Worm (Caenorhabditis elegans): ENCODE results near the gene srh-244.

srh-244 gene

DNA sequence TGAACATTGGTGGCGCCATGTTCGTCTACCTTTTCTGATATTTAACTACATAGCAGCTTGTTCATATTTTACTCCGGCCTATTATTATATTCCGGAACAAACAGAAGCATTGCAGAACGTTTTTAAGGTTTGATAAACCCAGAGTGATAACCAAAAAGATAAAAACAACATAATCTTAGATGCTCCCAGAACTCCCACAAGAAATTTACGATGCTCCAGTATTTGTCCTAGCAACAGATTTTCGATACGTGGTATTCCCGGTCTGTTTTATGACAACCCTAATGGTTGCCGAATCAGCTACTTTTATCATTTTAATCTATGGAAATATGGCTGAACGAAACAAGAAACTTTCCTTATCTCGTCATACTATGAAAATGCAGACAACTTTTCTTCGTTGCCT is 10.0 kb downstream of the srh-244 start:
- TF ChIP-seq med-1 (GFP tag; optimal IDR thresholded peaks at IDR 0.05; ENCODE audit: insufficient read depth) (no peak), T22C8.4 (GFP tag; IDR thresholded peaks at IDR 0.05) (no peak), tab-1 (GFP tag; IDR thresholded peaks at IDR 0.05) (no peak), klf-2 (GFP tag; conservative IDR thresholded peaks at IDR 0.05) (no peak), flt-1 (GFP tag; IDR thresholded peaks at IDR 0.05) (no peak), cog-1 (tag; optimal IDR thresholded peaks at IDR 0.05) (no peak), ztf-23 (GFP tag; IDR thresholded peaks at IDR 0.05) (no peak), ztf-29 (GFP tag; IDR thresholded peaks at IDR 0.05) (no peak), ref-1 (GFP tag; conservative IDR thresholded peaks at IDR 0.05) (no peak)

DNA sequence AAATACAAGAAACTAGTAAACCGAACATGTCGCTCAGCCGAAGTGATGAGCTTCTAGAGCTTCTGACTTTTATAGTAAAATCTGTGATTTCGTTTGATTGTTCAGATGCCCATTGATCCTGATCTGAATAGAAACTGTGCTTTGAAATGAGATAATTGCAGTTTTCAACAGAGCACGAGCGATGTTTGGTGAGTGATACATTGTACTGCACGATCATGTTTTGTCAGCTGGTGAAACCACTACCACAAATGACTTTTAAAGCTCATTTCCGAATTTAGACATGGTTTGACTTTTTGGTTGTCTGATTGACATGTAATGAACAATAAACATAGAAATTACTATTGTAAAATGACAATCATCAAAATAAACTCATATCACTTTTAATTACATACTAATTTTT is 11.8 kb downstream of the srh-244 start, which contains the start of gene tag-293:
tag-293 (minus strand) TSS at position 101 of the 400 bp plus-strand sequence.
- no peak for TF ChIP-seq ztf-23 (GFP tag; IDR thresholded peaks at IDR 0.05)
- no peak for TF ChIP-seq ref-1 (GFP tag; conservative IDR thresholded peaks at IDR 0.05)
- TF ChIP-seq tab-1 (GFP tag; IDR thresholded peaks at IDR 0.05), result no peak
- TF ChIP-seq med-1 (GFP tag; optimal IDR thresholded peaks at IDR 0.05; ENCODE audit: insufficient read depth), result no peak
- no peak for TF ChIP-seq cog-1 (tag; optimal IDR thresholded peaks at IDR 0.05)
- no peak for TF ChIP-seq klf-2 (GFP tag; conservative IDR thresholded peaks at IDR 0.05)
- no peak for TF ChIP-seq T22C8.4 (GFP tag; IDR thresholded peaks at IDR 0.05)
- TF ChIP-seq flt-1 (GFP tag; IDR thresholded peaks at IDR 0.05), result no peak
- TF ChIP-seq ztf-29 (GFP tag; IDR thresholded peaks at IDR 0.05), result no peak

DNA sequence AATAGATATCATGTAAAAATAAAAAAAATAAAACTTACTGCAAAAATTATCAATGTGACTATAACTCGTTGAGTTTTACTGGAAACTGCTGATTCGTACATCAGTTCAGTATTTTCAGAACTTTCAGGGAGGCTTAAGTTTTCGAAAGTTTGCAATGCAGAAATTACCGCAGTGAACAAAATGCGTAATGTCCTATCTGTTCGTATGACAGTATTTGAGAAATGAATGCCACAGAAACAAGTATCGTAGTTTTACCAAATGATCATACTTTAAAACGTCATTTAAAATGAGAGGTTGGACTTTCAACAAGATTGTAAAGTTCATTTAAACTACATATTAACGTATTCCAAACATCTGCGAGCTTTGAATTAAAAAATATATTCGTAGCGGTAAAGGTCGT is 13.1 kb downstream of the srh-244 start, which contains the start of gene C03G6.21:
C03G6.21 (minus strand) TSS at position 101 of the 400 bp plus-strand sequence.
- TF ChIP-seq tab-1 (GFP tag; IDR thresholded peaks at IDR 0.05) (no peak), T22C8.4 (GFP tag; IDR thresholded peaks at IDR 0.05) (no peak), ref-1 (GFP tag; conservative IDR thresholded peaks at IDR 0.05) (no peak), flt-1 (GFP tag; IDR thresholded peaks at IDR 0.05) (no peak), ztf-29 (GFP tag; IDR thresholded peaks at IDR 0.05) (no peak), klf-2 (GFP tag; conservative IDR thresholded peaks at IDR 0.05) (no peak), med-1 (GFP tag; optimal IDR thresholded peaks at IDR 0.05; ENCODE audit: insufficient read depth) (no peak), ztf-23 (GFP tag; IDR thresholded peaks at IDR 0.05) (no peak), cog-1 (tag; optimal IDR thresholded peaks at IDR 0.05) (no peak)

DNA sequence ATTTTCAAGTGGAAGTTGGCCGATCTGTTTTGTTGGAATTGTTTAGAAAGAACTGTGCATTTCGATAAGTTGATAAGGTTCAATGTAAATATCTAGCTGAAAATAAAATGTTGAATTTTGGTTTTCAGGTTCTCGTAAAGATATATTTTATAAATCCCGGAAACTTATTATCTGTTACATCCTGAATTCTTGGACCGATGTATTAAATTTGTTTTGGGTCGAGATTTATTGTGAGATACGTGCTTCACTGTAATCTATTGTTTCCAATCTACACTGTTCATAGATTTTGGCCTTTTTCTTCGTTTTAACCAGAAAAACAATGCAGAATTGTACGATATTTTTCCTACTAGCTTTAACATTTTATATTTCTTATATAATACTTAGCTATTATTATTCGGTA is 13.5 kb downstream of the srh-244 start, which contains the start of gene C03G6.6:
C03G6.6 (plus strand) TSS at position 301 of the 400 bp plus-strand sequence.
- TF ChIP-seq tab-1 (GFP tag; IDR thresholded peaks at IDR 0.05), result no peak
- no peak for TF ChIP-seq ref-1 (GFP tag; conservative IDR thresholded peaks at IDR 0.05)
- TF ChIP-seq ztf-29 (GFP tag; IDR thresholded peaks at IDR 0.05), result no peak
- TF ChIP-seq T22C8.4 (GFP tag; IDR thresholded peaks at IDR 0.05), result no peak
- TF ChIP-seq flt-1 (GFP tag; IDR thresholded peaks at IDR 0.05), result no peak
- no peak for TF ChIP-seq ztf-23 (GFP tag; IDR thresholded peaks at IDR 0.05)
- no peak for TF ChIP-seq med-1 (GFP tag; optimal IDR thresholded peaks at IDR 0.05; ENCODE audit: insufficient read depth)
- TF ChIP-seq klf-2 (GFP tag; conservative IDR thresholded peaks at IDR 0.05), result no peak
- TF ChIP-seq cog-1 (tag; optimal IDR thresholded peaks at IDR 0.05), result no peak

DNA sequence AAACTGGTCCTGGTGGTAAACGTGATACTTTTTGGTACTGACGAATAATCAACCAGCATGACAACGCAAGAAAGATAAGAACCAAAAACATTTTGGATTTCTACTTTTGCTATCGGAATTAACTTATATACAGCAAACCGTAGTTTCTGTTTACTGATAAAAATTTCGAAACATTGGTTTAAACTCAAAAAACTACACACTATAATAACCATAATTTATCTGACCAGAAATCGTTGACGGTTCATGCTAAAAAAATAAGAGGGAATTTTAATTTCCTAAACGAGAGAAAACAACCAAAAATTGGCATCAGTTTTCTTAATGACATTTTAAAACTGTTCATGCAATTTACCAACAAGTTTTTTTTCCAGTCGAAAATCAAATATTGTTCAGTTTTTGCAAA is 18.1 kb downstream of the srh-244 start, which contains the start of gene cyp-35A1:
cyp-35A1 (minus strand) TSS at position 101 of the 400 bp plus-strand sequence.
- TF ChIP-seq tab-1 (GFP tag; IDR thresholded peaks at IDR 0.05), result no peak
- TF ChIP-seq flt-1 (GFP tag; IDR thresholded peaks at IDR 0.05), result no peak
- TF ChIP-seq med-1 (GFP tag; optimal IDR thresholded peaks at IDR 0.05; ENCODE audit: insufficient read depth), result no peak

DNA sequence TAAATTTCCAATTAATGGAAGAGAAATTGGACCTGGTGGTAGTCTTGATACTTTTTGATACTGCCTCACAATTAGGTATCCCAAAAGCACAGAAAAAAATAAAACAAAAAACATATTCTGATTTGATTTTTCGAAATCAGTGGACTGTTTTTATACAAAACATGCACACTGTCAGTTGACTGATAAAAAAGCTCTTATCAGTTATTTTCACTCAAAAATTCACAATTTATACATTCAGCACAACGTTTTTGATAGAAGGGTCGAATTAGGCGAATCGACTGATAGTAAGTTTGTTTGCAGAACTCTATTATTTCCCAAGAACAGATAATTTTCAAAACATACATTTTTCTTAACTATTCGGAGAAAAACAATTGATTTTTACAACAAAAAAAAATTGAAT is 20.4 kb downstream of the srh-244 start, which contains the start of gene cyp-35A2:
cyp-35A2 (minus strand) TSS at position 124 of the 400 bp plus-strand sequence.
- TF ChIP-seq tab-1 (GFP tag; IDR thresholded peaks at IDR 0.05) (no peak), ztf-29 (GFP tag; IDR thresholded peaks at IDR 0.05) (no peak), ref-1 (GFP tag; conservative IDR thresholded peaks at IDR 0.05) (no peak), med-1 (GFP tag; optimal IDR thresholded peaks at IDR 0.05; ENCODE audit: insufficient read depth) (no peak), cog-1 (tag; optimal IDR thresholded peaks at IDR 0.05) (no peak), T22C8.4 (GFP tag; IDR thresholded peaks at IDR 0.05) (no peak), ztf-23 (GFP tag; IDR thresholded peaks at IDR 0.05) (no peak), flt-1 (GFP tag; IDR thresholded peaks at IDR 0.05) (no peak), klf-2 (GFP tag; conservative IDR thresholded peaks at IDR 0.05) (no peak)

DNA sequence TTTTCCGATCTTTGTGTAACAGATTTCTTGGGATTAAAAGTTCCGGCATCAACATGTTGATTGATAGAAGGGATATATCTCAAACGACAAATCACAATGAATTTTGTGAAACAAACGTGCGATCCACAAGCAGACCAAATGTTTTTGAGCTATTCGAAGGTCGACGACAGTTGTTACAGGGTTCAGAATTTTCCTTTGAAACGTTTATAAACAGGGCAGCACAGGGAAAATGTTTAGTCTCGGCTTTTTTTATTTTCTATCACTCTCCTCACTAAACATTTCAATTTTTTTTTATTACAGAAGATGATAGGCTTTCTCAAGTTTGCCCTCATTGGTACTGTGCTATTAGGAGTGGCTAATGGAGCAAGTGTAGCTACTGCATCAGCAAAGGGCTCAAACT is 21.3 kb downstream of the srh-244 start, which contains the start of gene exc-13:
exc-13 (plus strand) TSS at position 301 of the 400 bp plus-strand sequence.
- TF ChIP-seq cog-1 (tag; optimal IDR thresholded peaks at IDR 0.05), result no peak
- TF ChIP-seq klf-2 (GFP tag; conservative IDR thresholded peaks at IDR 0.05), result no peak
- no peak for TF ChIP-seq tab-1 (GFP tag; IDR thresholded peaks at IDR 0.05)
- no peak for TF ChIP-seq T22C8.4 (GFP tag; IDR thresholded peaks at IDR 0.05)
- no peak for TF ChIP-seq flt-1 (GFP tag; IDR thresholded peaks at IDR 0.05)
- no peak for TF ChIP-seq ztf-23 (GFP tag; IDR thresholded peaks at IDR 0.05)
- TF ChIP-seq med-1 (GFP tag; optimal IDR thresholded peaks at IDR 0.05; ENCODE audit: insufficient read depth), result no peak
- TF ChIP-seq ztf-29 (GFP tag; IDR thresholded peaks at IDR 0.05), result no peak

DNA sequence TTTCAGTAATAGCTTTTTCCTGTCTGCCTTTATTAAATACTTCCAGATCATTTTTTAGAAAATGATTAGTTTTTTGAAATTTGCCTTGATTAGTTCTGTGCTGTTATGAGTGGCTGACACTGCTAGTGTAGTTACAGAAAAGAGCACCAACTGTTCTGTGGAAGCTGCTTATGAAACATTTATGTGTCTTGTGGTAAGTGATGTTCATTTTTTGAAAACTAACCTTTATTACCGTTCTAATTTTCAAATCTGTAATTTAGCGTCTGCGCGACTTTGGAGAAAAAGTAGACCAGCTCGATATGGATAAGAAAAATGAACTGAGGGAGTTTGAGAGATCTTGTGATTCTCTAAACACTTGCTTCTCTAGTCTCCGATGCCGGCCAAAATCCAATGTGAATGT is 26.0 kb downstream of the srh-244 start, which contains the start of gene srj-14:
srj-14 (plus strand) TSS at position 131 of the 400 bp plus-strand sequence.
- TF ChIP-seq klf-2 (GFP tag; conservative IDR thresholded peaks at IDR 0.05), result no peak
- no peak for TF ChIP-seq ref-1 (GFP tag; conservative IDR thresholded peaks at IDR 0.05)
- TF ChIP-seq cog-1 (tag; optimal IDR thresholded peaks at IDR 0.05), result no peak
- TF ChIP-seq T22C8.4 (GFP tag; IDR thresholded peaks at IDR 0.05), result no peak
- no peak for TF ChIP-seq flt-1 (GFP tag; IDR thresholded peaks at IDR 0.05)
- no peak for TF ChIP-seq med-1 (GFP tag; optimal IDR thresholded peaks at IDR 0.05; ENCODE audit: insufficient read depth)
- no peak for TF ChIP-seq ztf-29 (GFP tag; IDR thresholded peaks at IDR 0.05)
- TF ChIP-seq tab-1 (GFP tag; IDR thresholded peaks at IDR 0.05), result no peak
- TF ChIP-seq ztf-23 (GFP tag; IDR thresholded peaks at IDR 0.05), result no peak

DNA sequence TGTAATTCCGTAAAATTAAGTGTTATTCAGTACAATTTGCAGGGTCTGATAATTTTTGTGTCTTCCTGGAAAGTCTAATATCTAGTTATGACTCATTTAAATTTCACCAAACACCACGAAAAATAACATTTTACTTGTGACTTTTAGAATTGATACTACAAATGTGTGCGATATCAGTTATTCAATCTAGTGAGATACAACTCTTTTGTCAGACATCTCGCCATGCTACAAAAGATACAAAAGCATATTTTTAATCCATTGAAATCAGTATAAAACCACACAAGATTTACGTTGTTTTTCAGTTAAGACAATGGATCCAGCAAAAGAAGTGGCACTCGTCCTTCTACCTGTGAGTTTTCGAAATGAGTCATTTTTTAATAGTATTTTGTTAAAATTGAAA is 30.5 kb downstream of the srh-244 start, which contains the start of gene srx-56:
srx-56 (plus strand) TSS at position 301 of the 400 bp plus-strand sequence.
- no peak for TF ChIP-seq flt-1 (GFP tag; IDR thresholded peaks at IDR 0.05)
- TF ChIP-seq T22C8.4 (GFP tag; IDR thresholded peaks at IDR 0.05), result no peak
- no peak for TF ChIP-seq cog-1 (tag; optimal IDR thresholded peaks at IDR 0.05)
- TF ChIP-seq tab-1 (GFP tag; IDR thresholded peaks at IDR 0.05), result no peak

DNA sequence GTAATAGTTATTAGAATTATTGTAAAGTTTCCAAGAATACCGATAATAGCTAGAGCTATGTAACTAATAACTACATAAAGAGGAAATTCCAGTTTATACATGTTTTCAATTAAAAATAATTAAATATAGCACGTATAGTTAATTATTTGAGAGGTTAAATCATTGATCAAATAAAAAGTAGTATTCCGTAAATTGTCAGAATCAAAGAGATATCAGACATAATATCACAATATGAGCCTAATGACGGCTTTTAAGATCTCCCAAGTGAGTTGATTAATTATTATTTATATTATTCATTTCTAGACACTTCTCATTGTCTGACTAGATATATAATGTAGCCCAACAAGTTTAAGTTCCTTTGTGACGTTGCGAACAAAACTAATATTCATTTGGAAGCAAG is 35.8 kb downstream of the srh-244 start, which contains the start of gene srsx-24:
srsx-24 (minus strand) TSS at position 101 of the 400 bp plus-strand sequence.
- TF ChIP-seq T22C8.4 (GFP tag; IDR thresholded peaks at IDR 0.05), result no peak
- TF ChIP-seq tab-1 (GFP tag; IDR thresholded peaks at IDR 0.05), result no peak
- no peak for TF ChIP-seq flt-1 (GFP tag; IDR thresholded peaks at IDR 0.05)
- no peak for TF ChIP-seq med-1 (GFP tag; optimal IDR thresholded peaks at IDR 0.05; ENCODE audit: insufficient read depth)
- TF ChIP-seq ztf-23 (GFP tag; IDR thresholded peaks at IDR 0.05), result no peak
- no peak for TF ChIP-seq klf-2 (GFP tag; conservative IDR thresholded peaks at IDR 0.05)
- no peak for TF ChIP-seq cog-1 (tag; optimal IDR thresholded peaks at IDR 0.05)
- no peak for TF ChIP-seq ref-1 (GFP tag; conservative IDR thresholded peaks at IDR 0.05)
